Worm (Caenorhabditis elegans) whole organism, L4/young adult: Measurements from ENCODE around the gene col-123.

Experiments used
- dao-5 ChIP-seq: sonication (generic microtip); optimal IDR thresholded peaks from 2 replicates; lab custom pipeline; 2016; ENCODE audit warnings: missing genotype, missing genetic modification characterization, moderate library complexity, missing compliant biosample characterization
- him-1 ChIP-seq: sonication (generic microtip); optimal IDR thresholded peaks from 2 replicates; lab custom pipeline; 2016; ENCODE audit warnings: missing genotype, missing genetic modification reagents, missing genetic modification characterization, missing compliant biosample characterization

ce11 chrIV:9850931-9851330, 29.2 kb downstream of the col-123 start, which contains the start of gene ssp-10:
- TF ChIP-seq him-1 (tag; lab: Kevin White, UChicago) = no peak
- TF ChIP-seq dao-5 (tag; lab: Kevin White, UChicago) = no peak
